Worm (Caenorhabditis elegans) whole organism, young adult: Measurements from ENCODE around the gene C03C10.7.

Source experiments
- B0035.1 ChIP-seq: sonication (generic microtip); optimal IDR thresholded peaks from 2 replicates; lab custom pipeline; 2016; ENCODE audit warnings: missing genetic modification characterization, mild to moderate bottlenecking, missing compliant biosample characterization, missing genotype, missing genetic modification reagents
- B0336.3 ChIP-seq: fragments of 200-800 bp; sonication (Bioruptor generic); IDR thresholded peaks from 2 replicates; pipeline ENCODE4 v1.3.6; 2022; ENCODE audit warnings: missing genetic modification characterization, missing compliant biosample characterization
- D2030.7 ChIP-seq: fragments of 200-800 bp; sonication (Bioruptor generic); IDR thresholded peaks from 2 replicates; pipeline ENCODE4 v1.3.6; 2022; ENCODE audit warnings: missing genetic modification reagents, missing genetic modification characterization, missing compliant biosample characterization
- F33H1.4 ChIP-seq: fragments of 200-800 bp; sonication (Bioruptor generic); IDR thresholded peaks from 2 replicates; pipeline ENCODE4 v1.3.6; 2022; ENCODE audit warnings: missing genetic modification reagents, missing genetic modification characterization, missing compliant biosample characterization
- F39B2.1 ChIP-seq: fragments of 200-800 bp; sonication (Bioruptor generic); IDR thresholded peaks from 2 replicates; pipeline ENCODE4 v1.3.6; 2022; ENCODE audit warnings: missing genetic modification reagents, missing genetic modification characterization, missing compliant biosample characterization
- F57A8.1 ChIP-seq: fragments of 200-800 bp; sonication (Bioruptor generic); optimal IDR thresholded peaks from 2 replicates; lab custom pipeline; 2018; ENCODE audit warnings: mild to moderate bottlenecking, missing genetic modification characterization, moderate library complexity, missing compliant biosample characterization
- T07F8.4 ChIP-seq: sonication (generic microtip); optimal IDR thresholded peaks from 2 replicates; lab custom pipeline; 2016; ENCODE audit warnings: mild to moderate bottlenecking, missing genetic modification characterization, moderate library complexity, missing compliant biosample characterization
- athp-1 ChIP-seq: sonication (generic microtip); optimal IDR thresholded peaks from 2 replicates; lab custom pipeline; 2017; ENCODE audit warnings: mild to moderate bottlenecking, missing genetic modification characterization, missing compliant biosample characterization
- bed-2 ChIP-seq: fragments of 200-800 bp; sonication (Bioruptor generic); IDR thresholded peaks from 2 replicates; pipeline ENCODE4 v1.3.6; 2022; ENCODE audit warnings: missing genetic modification reagents, missing genetic modification characterization, missing compliant biosample characterization
- ccch-3 ChIP-seq: fragments of 200-800 bp; sonication (Bioruptor generic); optimal IDR thresholded peaks from 2 replicates; lab custom pipeline; 2018; ENCODE audit warnings: mild to moderate bottlenecking, missing genetic modification characterization, missing compliant biosample characterization
- ceh-100 ChIP-seq: fragments of 200-800 bp; sonication (Bioruptor generic); IDR thresholded peaks from 2 replicates; pipeline ENCODE4 v1.3.6; 2022; ENCODE audit warnings: missing genetic modification reagents, missing genetic modification characterization, missing compliant biosample characterization
- ceh-27 ChIP-seq: fragments of 200-800 bp; sonication (Bioruptor generic); optimal IDR thresholded peaks from 2 replicates; lab custom pipeline; 2018; ENCODE audit warnings: mild to moderate bottlenecking, missing genetic modification characterization, moderate library complexity, missing compliant biosample characterization
- ceh-58 ChIP-seq: fragments of 200-800 bp; sonication (Bioruptor generic); IDR thresholded peaks from 2 replicates; pipeline ENCODE4 v1.3.6; 2022; ENCODE audit warnings: missing genetic modification characterization, missing compliant biosample characterization
- ceh-79 ChIP-seq: sonication (generic microtip); optimal IDR thresholded peaks from 2 replicates; lab custom pipeline; 2017; ENCODE audit warnings: mild to moderate bottlenecking, missing genetic modification characterization, missing compliant biosample characterization
- ceh-91 ChIP-seq: fragments of 200-800 bp; sonication (Bioruptor generic); IDR thresholded peaks from 2 replicates; pipeline ENCODE4 v1.3.6; 2022; ENCODE audit warnings: missing genetic modification reagents, missing genetic modification characterization, missing compliant biosample characterization
- chd-7 ChIP-seq: sonication (generic microtip); optimal IDR thresholded peaks from 2 replicates; lab custom pipeline; 2016; ENCODE audit warnings: mild to moderate bottlenecking, missing genetic modification characterization, moderate library complexity, missing compliant biosample characterization
- egrh-3 ChIP-seq: fragments of 200-800 bp; sonication (Bioruptor generic); IDR thresholded peaks from 2 replicates; pipeline ENCODE4 v1.3.6; 2022; ENCODE audit warnings: missing genetic modification reagents, missing genetic modification characterization, missing compliant biosample characterization
- fkh-3 ChIP-seq: sonication (generic microtip); optimal IDR thresholded peaks from 2 replicates; lab custom pipeline; 2016; ENCODE audit warnings: mild to moderate bottlenecking, missing genetic modification characterization, missing compliant biosample characterization
- hlh-26 ChIP-seq: fragments of 200-800 bp; sonication (Bioruptor generic); conservative IDR thresholded peaks from 2 replicates; pipeline ENCODE4 v1.3.6; 2022; ENCODE audit warnings: missing genetic modification reagents, missing genetic modification characterization, missing compliant biosample characterization
- hmg-1.2 ChIP-seq: fragments of 200-800 bp; sonication (Bioruptor generic); IDR thresholded peaks from 2 replicates; pipeline ENCODE4 v1.3.6; 2022; ENCODE audit warnings: missing genetic modification reagents, missing genetic modification characterization, missing compliant biosample characterization
- hsf-1 ChIP-seq: fragments of 200-800 bp; sonication (Bioruptor generic); IDR thresholded peaks from 2 replicates; pipeline ENCODE4 v1.3.6; 2022; ENCODE audit warnings: missing genetic modification reagents, missing genetic modification characterization, missing compliant biosample characterization
- lag-1 ChIP-seq: fragments of 200-800 bp; sonication (Bioruptor generic); IDR thresholded peaks from 2 replicates; pipeline ENCODE4 v1.3.6; 2022; ENCODE audit warnings: missing genetic modification reagents, missing genetic modification characterization, missing compliant biosample characterization
- lsl-1 ChIP-seq: fragments of 200-800 bp; sonication (Bioruptor generic); optimal IDR thresholded peaks from 2 replicates; lab custom pipeline; 2018; ENCODE audit warnings: mild to moderate bottlenecking, missing genetic modification characterization, moderate library complexity, missing compliant biosample characterization
- mcd-1 ChIP-seq: fragments of 200-800 bp; sonication (Bioruptor generic); IDR thresholded peaks from 2 replicates; pipeline ENCODE4 v1.3.6; 2022; ENCODE audit warnings: missing genetic modification reagents, missing genetic modification characterization, missing compliant biosample characterization
- mxl-1 ChIP-seq: sonication (generic microtip); optimal IDR thresholded peaks from 2 replicates; lab custom pipeline; 2016; ENCODE audit warnings: missing genetic modification characterization, missing compliant biosample characterization
- nfya-1 ChIP-seq: sonication (generic microtip); optimal IDR thresholded peaks from 2 replicates; lab custom pipeline; 2017; ENCODE audit warnings: antibody characterized with exemption, missing compliant biosample characterization, missing genetic modification characterization, borderline replicate concordance; ENCODE audit not compliant: insufficient read depth
- nfyb-1 ChIP-seq: fragments of 200-800 bp; sonication (Bioruptor generic); IDR thresholded peaks from 2 replicates; pipeline ENCODE4 v1.3.6; 2022; ENCODE audit warnings: missing genetic modification reagents, missing genetic modification characterization, missing compliant biosample characterization
- nhr-27 ChIP-seq: fragments of 200-800 bp; sonication (Bioruptor generic); optimal IDR thresholded peaks from 2 replicates; lab custom pipeline; 2018; ENCODE audit warnings: mild to moderate bottlenecking, missing genetic modification characterization, moderate library complexity, missing compliant biosample characterization
- snpc-1.1 ChIP-seq: sonication (generic microtip); optimal IDR thresholded peaks from 2 replicates; lab custom pipeline; 2017; ENCODE audit warnings: missing genetic modification characterization, mild to moderate bottlenecking, missing compliant biosample characterization, antibody characterized with exemption, moderate library complexity, missing genotype, missing genetic modification reagents; ENCODE audit not compliant: insufficient read depth
- snpc-3.4 ChIP-seq: sonication (generic microtip); optimal IDR thresholded peaks from 2 replicates; lab custom pipeline; 2017; ENCODE audit warnings: missing genetic modification characterization, mild to moderate bottlenecking, missing compliant biosample characterization, antibody characterized with exemption, moderate library complexity, missing genotype, missing genetic modification reagents
- snpc-4 ChIP-seq, 5 experiments: fragments of 150-350 bp in 1 of 5; sonication (generic microtip) in 4 of 5; optimal IDR thresholded peaks; 2 replicates each; lab custom pipeline; 2014 to 2018; ENCODE audit warnings: missing genetic modification characterization in 5 of 5, missing biosample characterization in 3 of 5, antibody characterized with exemption in 2 of 5, mild to moderate bottlenecking in 2 of 5, missing compliant biosample characterization in 2 of 5, missing genotype in 2 of 5, moderate library complexity in 2 of 5, missing genetic modification reagents in 1 of 5
- zfh-2 ChIP-seq: fragments of 200-800 bp; sonication (Bioruptor generic); conservative IDR thresholded peaks from 2 replicates; pipeline ENCODE4 v1.3.6; 2022; ENCODE audit warnings: missing genetic modification reagents, missing genetic modification characterization, missing compliant biosample characterization

Gene C03C10.7

DNA sequence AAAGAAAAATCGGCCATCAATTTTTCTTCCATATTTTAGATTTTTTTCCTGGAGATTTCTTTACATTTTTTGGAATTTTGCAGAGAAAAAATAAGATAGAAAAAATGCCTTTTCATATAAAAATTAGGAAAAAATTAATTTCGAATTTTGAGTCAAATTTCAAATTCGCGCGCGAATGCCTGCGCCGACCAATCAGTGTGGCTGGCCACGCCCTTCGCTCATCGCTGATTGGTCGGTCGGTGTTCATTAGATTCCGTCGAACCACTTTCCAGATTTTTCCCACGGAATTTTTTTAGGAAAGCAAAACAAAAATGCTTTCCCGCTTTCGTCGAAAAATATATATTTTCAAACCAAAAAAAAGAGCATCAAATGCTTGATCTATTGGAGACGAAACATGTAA, 24.5 kb downstream of the C03C10.7 start:
- TF ChIP-seq nfyb-1 (GFP tag; lab: Robert Waterston, UW) (peak; percentile 55; the same call in 1 of the 2 replicates), hsf-1 (GFP tag; lab: Robert Waterston, UW) (no peak)

DNA sequence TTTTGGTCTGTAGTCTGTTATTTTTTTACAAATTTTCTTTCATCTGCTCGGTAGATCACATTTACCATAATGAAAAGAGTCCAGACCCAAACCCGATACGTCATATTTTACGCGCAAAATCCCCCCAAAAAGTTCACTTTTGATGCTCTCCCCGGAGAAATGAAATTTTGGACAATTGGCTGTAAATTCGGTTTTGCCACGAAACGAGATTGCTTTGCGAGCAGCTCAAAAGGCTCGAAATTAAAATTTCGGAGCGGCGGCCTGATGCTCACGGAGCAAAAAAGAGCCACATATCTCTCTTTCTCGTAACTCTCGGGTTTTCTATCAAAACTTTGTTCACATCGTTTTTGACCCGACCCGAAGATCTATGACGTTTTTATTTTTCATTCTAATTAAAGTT, 27.4 kb downstream of the C03C10.7 start:
- no peak for TF ChIP-seq chd-7 (tag; lab: Kevin White, UChicago)
- TF ChIP-seq fkh-3 (tag; lab: Kevin White, UChicago), result no peak
- no peak for TF ChIP-seq ceh-100
- TF ChIP-seq hmg-1.2, result no peak
- no peak for TF ChIP-seq mxl-1 (tag; lab: Kevin White, UChicago)
- TF ChIP-seq snpc-1.1 (tag; lab: Kevin White, UChicago), result no peak
- no peak for TF ChIP-seq B0336.3
- TF ChIP-seq snpc-3.4, result no peak
- no peak for TF ChIP-seq F33H1.4 (GFP tag; lab: Robert Waterston, UW)
- TF ChIP-seq hsf-1 (GFP tag; lab: Robert Waterston, UW), result no peak
- no peak for TF ChIP-seq T07F8.4 (tag; lab: Kevin White, UChicago)
- no peak for TF ChIP-seq B0035.1 (tag; lab: Kevin White, UChicago)
- TF ChIP-seq ceh-27, result no peak
- no peak for TF ChIP-seq ceh-79
- TF ChIP-seq nhr-27 (tag; lab: Kevin White, UChicago), result no peak
- no peak for TF ChIP-seq F57A8.1 (GFP tag; lab: Kevin White, UChicago)
- TF ChIP-seq snpc-4 (GFP tag; optimal IDR thresholded peaks at IDR 0.05; lab: Kevin White, UChicago), result no peak
- no peak for TF ChIP-seq snpc-4 (tag; optimal IDR thresholded peaks at IDR 0.05; lab: Kevin White, UChicago)

DNA sequence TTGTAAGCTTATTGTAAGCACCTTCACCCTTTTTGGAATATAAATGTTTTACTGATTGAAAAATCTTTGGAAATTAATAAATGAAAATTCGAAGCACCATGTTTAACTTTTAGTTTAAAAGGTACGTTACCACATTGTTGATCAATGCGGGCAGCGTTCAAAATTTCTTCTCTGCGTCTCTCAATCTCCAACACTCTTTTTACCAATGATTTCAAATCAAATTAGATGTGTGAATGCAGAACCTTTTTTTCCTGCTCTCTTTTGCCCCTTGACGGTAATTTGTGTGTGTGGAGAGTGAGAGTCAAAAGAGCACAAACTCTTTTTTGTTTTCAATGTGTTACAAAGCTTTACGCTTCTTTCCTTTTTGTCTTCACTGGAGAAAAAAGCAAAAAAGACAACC, 28.1 kb downstream of the C03C10.7 start:
- TF ChIP-seq hlh-26 (no peak), hmg-1.2 (peak; percentile 51)

DNA sequence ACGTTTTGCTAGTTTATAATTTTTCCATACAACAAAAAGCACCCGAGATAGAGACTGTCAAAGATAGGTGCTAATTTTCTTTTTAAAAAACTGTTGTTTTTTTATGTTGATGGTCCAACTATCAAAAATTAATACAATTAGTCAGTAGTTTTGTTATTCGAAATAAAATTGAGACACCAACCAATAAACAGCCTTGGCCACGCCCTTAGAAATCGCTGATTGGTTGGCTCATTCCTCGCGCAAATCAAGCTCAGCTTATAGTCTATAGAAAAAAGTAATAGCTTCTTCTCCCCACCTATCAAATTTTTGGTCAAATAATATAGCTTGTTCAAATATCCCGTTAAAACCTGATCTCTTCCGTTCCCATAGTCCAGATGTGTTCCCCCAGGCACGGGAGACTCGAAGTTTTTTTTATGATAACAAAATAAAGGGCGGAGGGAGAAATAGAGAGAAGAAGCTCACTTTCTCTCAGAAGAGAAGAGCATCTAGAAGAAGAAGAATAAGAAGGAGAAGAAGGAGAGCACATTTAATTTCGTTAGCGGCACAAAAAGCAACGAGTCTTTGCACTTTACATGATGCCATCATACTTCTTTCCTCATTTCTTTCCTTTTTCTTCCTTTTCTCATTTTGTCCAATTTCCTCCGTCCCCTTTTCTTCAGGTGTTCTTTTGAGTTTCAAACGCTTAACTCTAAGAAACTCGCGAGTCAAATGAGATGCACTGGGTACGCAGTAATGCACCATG, 36.1 kb downstream of the C03C10.7 start:
- TF ChIP-seq nfyb-1 (GFP tag; lab: Robert Waterston, UW) (peak; percentile 59), lag-1 (GFP tag; lab: Robert Waterston, UW) (no peak)

DNA sequence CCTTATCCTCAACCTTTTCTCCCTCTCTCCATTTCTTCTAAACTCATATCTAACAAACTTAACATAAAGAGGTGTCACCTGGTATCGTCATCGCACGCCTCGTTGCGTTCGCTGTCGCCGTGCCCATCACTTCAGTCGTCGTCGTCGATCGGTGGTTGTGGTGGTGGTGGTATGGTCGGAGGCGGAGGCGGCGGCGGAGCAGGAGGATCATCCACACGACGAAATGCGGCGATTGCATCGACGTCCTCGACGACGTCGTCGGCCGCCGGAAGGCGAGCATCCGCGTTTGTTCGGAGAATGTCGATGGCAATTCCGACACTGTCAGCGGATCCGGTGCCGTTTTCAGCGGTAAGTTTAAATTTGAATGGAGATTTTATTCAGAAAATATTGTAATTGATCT, 38.2 kb downstream of the C03C10.7 start:
- TF ChIP-seq athp-1 (tag; lab: Kevin White, UChicago) (no peak), egrh-3 (GFP tag; lab: Robert Waterston, UW) (peak; percentile 58; the same call in 1 of the 2 replicates), mcd-1 (GFP tag; lab: Robert Waterston, UW) (no peak), zfh-2 (GFP tag; lab: Robert Waterston, UW) (peak; percentile 88), D2030.7 (GFP tag; lab: Robert Waterston, UW) (no peak), ceh-58 (GFP tag; lab: Robert Waterston, UW) (no peak), bed-2 (GFP tag; lab: Robert Waterston, UW) (0 out of 2 replicates have a peak, but pooled peaks have one; percentile 58), nfya-1 (tag; lab: Kevin White, UChicago) (no peak), F39B2.1 (GFP tag; lab: Robert Waterston, UW) (no peak), ceh-91 (GFP tag; lab: Robert Waterston, UW) (no peak), ccch-3 (GFP tag; lab: Kevin White, UChicago) (no peak), lsl-1 (GFP tag; lab: Kevin White, UChicago) (no peak)
